Fruit fly (Drosophila melanogaster) whole organism, embryonic: ENCODE data around the gene Ndfip.

ENCODE experiments used
- ATbp ChIP-seq: fragments of 200-800 bp; sonication (Bioruptor generic); optimal IDR thresholded peaks from 2 replicates; lab custom pipeline; 2017; ENCODE audit warnings: missing biosample characterization, mild to moderate bottlenecking, missing genetic modification characterization, missing genetic modification reagents
- Blimp-1 ChIP-seq: fragments of 200-800 bp; sonication (Bioruptor generic); optimal IDR thresholded peaks from 3 replicates; lab custom pipeline; 2018; ENCODE audit warnings: missing biosample characterization, missing genetic modification characterization, mild to moderate bottlenecking, moderate library complexity, missing genetic modification reagents
- CG10209 ChIP-seq: fragments of 200-800 bp; sonication (Bioruptor generic); optimal IDR thresholded peaks from 3 replicates; lab custom pipeline; 2017; ENCODE audit warnings: missing biosample characterization, mild to moderate bottlenecking, missing genetic modification characterization, missing genetic modification reagents
- CG10543 ChIP-seq: fragments of 200-800 bp; sonication (Bioruptor generic); optimal IDR thresholded peaks from 3 replicates; lab custom pipeline; 2017; ENCODE audit warnings: missing biosample characterization, mild to moderate bottlenecking, missing genetic modification characterization, moderate library complexity
- CG11504 ChIP-seq: fragments of 200-800 bp; sonication (Bioruptor generic); optimal IDR thresholded peaks from 3 replicates; lab custom pipeline; 2019; ENCODE audit warnings: missing biosample characterization, mild to moderate bottlenecking, missing genetic modification characterization, moderate library complexity
- CG11560 ChIP-seq: fragments of 200-800 bp; sonication (Bioruptor generic); IDR thresholded peaks from 3 replicates; pipeline ENCODE4 v1.3.6; 2022; ENCODE audit warnings: missing biosample characterization, missing genetic modification characterization
- CG13894 ChIP-seq: fragments of 200-800 bp; sonication (Bioruptor generic); optimal IDR thresholded peaks from 3 replicates; lab custom pipeline; 2018; ENCODE audit warnings: missing biosample characterization, mild to moderate bottlenecking, missing genetic modification characterization, moderate library complexity
- CG15011 ChIP-seq: fragments of 200-800 bp; sonication (Bioruptor generic); optimal IDR thresholded peaks from 3 replicates; lab custom pipeline; 2018; ENCODE audit warnings: missing biosample characterization, mild to moderate bottlenecking, missing genetic modification characterization
- CG16813 ChIP-seq: fragments of 200-800 bp; sonication (Bioruptor generic); IDR thresholded peaks from 3 replicates; pipeline ENCODE4 v1.3.6; 2022; ENCODE audit warnings: missing biosample characterization, missing genetic modification characterization; ENCODE audit not compliant: partially characterized antibody
- CG17328 ChIP-seq: fragments of 200-800 bp; sonication (Bioruptor generic); IDR thresholded peaks from 2 replicates; pipeline ENCODE4 v1.3.6; 2022; ENCODE audit warnings: missing biosample characterization, missing genetic modification characterization
- CG17829 ChIP-seq: fragments of 200-800 bp; optimal IDR thresholded peaks from 2 replicates; lab custom pipeline; 2019; ENCODE audit warnings: missing biosample characterization, mild to moderate bottlenecking, missing genetic modification characterization, moderate library complexity
- CG3407 ChIP-seq: fragments of 200-800 bp; sonication (Bioruptor generic); optimal IDR thresholded peaks from 2 replicates; lab custom pipeline; 2018; ENCODE audit warnings: missing biosample characterization, mild to moderate bottlenecking, missing genetic modification characterization
- CG4404 ChIP-seq: fragments of 200-800 bp; sonication (Bioruptor generic); IDR thresholded peaks from 2 replicates; pipeline ENCODE4 v1.3.6; 2022; ENCODE audit warnings: missing biosample characterization, missing genetic modification characterization
- CG7928 ChIP-seq: fragments of 200-800 bp; sonication (Bioruptor generic); optimal IDR thresholded peaks from 2 replicates; lab custom pipeline; 2017; ENCODE audit warnings: missing biosample characterization, mild to moderate bottlenecking, missing genetic modification characterization
- CG8281 ChIP-seq: fragments of 200-800 bp; sonication (Bioruptor generic); optimal IDR thresholded peaks from 2 replicates; lab custom pipeline; 2018; ENCODE audit warnings: missing biosample characterization, mild to moderate bottlenecking, missing genetic modification characterization, moderate library complexity
- Deaf1 ChIP-seq: fragments of 200-800 bp; optimal IDR thresholded peaks from 3 replicates; lab custom pipeline; 2019; ENCODE audit warnings: missing biosample characterization, mild to moderate bottlenecking, missing genetic modification characterization, moderate library complexity
- Dip2 ChIP-seq: fragments of 200-800 bp; sonication (Bioruptor generic); IDR thresholded peaks from 2 replicates; pipeline ENCODE4 v1.3.6; 2022; ENCODE audit warnings: missing biosample characterization, missing genetic modification characterization
- H15 ChIP-seq: fragments of 200-800 bp; sonication (Bioruptor generic); IDR thresholded peaks from 3 replicates; pipeline ENCODE4 v1.3.6; 2022; ENCODE audit warnings: missing biosample characterization, missing genetic modification characterization
- Hand ChIP-seq: fragments of 200-800 bp; sonication (Bioruptor generic); optimal IDR thresholded peaks from 2 replicates; lab custom pipeline; 2017; ENCODE audit warnings: mild to moderate bottlenecking, missing biosample characterization, missing genetic modification reagents, missing genetic modification characterization
- Hr78 ChIP-seq, 2 experiments: fragments of 200-800 bp in 1 of 2; fragments of >200 bp in 1 of 2; sonication (Bioruptor generic) in 1 of 2; optimal IDR thresholded peaks; 2 replicates each; lab custom pipeline; 2017 to 2019; ENCODE audit warnings: missing biosample characterization in 2 of 2, missing genetic modification characterization in 2 of 2, mild to moderate bottlenecking in 1 of 2, moderate library complexity in 1 of 2
- Lim3 ChIP-seq: fragments of 200-800 bp; sonication (Bioruptor generic); IDR thresholded peaks from 2 replicates; pipeline ENCODE4 v1.3.6; 2022; ENCODE audit warnings: missing biosample characterization, missing genetic modification characterization
- Nf-YA ChIP-seq: fragments of 200-800 bp; sonication (Bioruptor generic); IDR thresholded peaks from 2 replicates; pipeline ENCODE4 v1.3.6; 2022; ENCODE audit warnings: missing biosample characterization, missing genetic modification characterization
- Opbp ChIP-seq: fragments of 200-800 bp; sonication (Bioruptor generic); IDR thresholded peaks from 3 replicates; pipeline ENCODE4 v1.3.6; 2022; ENCODE audit warnings: missing biosample characterization, missing genetic modification characterization; ENCODE audit not compliant: partially characterized antibody
- Ssrp ChIP-seq: fragments of 200-800 bp; sonication (Bioruptor generic); optimal IDR thresholded peaks from 2 replicates; lab custom pipeline; 2018; ENCODE audit warnings: missing biosample characterization, mild to moderate bottlenecking, missing genetic modification characterization, moderate library complexity
- ase ChIP-seq: fragments of 200-800 bp; sonication (Bioruptor generic); IDR thresholded peaks from 3 replicates; pipeline ENCODE4 v1.3.6; 2022; ENCODE audit warnings: missing biosample characterization, missing genetic modification characterization
- bcd ChIP-seq: fragments of 200-800 bp; sonication (Bioruptor generic); optimal IDR thresholded peaks from 2 replicates; lab custom pipeline; 2017; ENCODE audit warnings: missing biosample characterization, mild to moderate bottlenecking, missing genetic modification characterization
- bsh ChIP-seq, 2 experiments: fragments of 200-800 bp; sonication (Bioruptor generic); optimal IDR thresholded peaks; 2 replicates each; lab custom pipeline; 2017 to 2018; ENCODE audit warnings: mild to moderate bottlenecking in 2 of 2, missing biosample characterization in 2 of 2, missing genetic modification characterization in 2 of 2, moderate library complexity in 1 of 2
- chn ChIP-seq: fragments of 200-800 bp; sonication (Bioruptor generic); optimal IDR thresholded peaks from 2 replicates; lab custom pipeline; 2016; ENCODE audit warnings: missing biosample characterization, missing genetic modification characterization
- crc ChIP-seq: fragments of 200-800 bp; sonication (Bioruptor generic); optimal IDR thresholded peaks from 2 replicates; lab custom pipeline; 2016; ENCODE audit warnings: missing biosample characterization, missing genetic modification characterization
- disco-r ChIP-seq: fragments of 200-800 bp; sonication (Bioruptor generic); optimal IDR thresholded peaks from 2 replicates; lab custom pipeline; 2016; ENCODE audit warnings: missing biosample characterization, missing genetic modification characterization
- dmrt99B ChIP-seq: fragments of 200-800 bp; sonication (Bioruptor generic); optimal IDR thresholded peaks from 2 replicates; lab custom pipeline; 2018; ENCODE audit warnings: missing biosample characterization, mild to moderate bottlenecking, missing genetic modification characterization, moderate library complexity
- dysf ChIP-seq: fragments of 200-800 bp; sonication (Bioruptor generic); IDR thresholded peaks from 3 replicates; pipeline ENCODE4 v1.3.6; 2022; ENCODE audit warnings: missing biosample characterization, missing genetic modification characterization
- emc ChIP-seq: fragments of 200-800 bp; sonication (Bioruptor generic); optimal IDR thresholded peaks from 2 replicates; lab custom pipeline; 2016; ENCODE audit warnings: missing biosample characterization, missing genetic modification characterization
- ems ChIP-seq: fragments of 200-800 bp; sonication (Bioruptor generic); optimal IDR thresholded peaks from 3 replicates; lab custom pipeline; 2016; ENCODE audit warnings: missing biosample characterization, missing genetic modification characterization
- fd96Cb ChIP-seq: fragments of 200-800 bp; sonication (Bioruptor generic); optimal IDR thresholded peaks from 2 replicates; lab custom pipeline; 2018; ENCODE audit warnings: missing biosample characterization, mild to moderate bottlenecking, missing genetic modification characterization, moderate library complexity
- ftz-f1 ChIP-seq: fragments of 200-800 bp; sonication (Bioruptor generic); optimal IDR thresholded peaks from 2 replicates; lab custom pipeline; 2016; ENCODE audit warnings: missing biosample characterization, missing genetic modification characterization
- gcm ChIP-seq: fragments of 200-800 bp; sonication (Bioruptor generic); optimal IDR thresholded peaks from 2 replicates; lab custom pipeline; 2019; ENCODE audit warnings: missing biosample characterization, mild to moderate bottlenecking, missing genetic modification characterization, moderate library complexity
- gsb ChIP-seq: fragments of 200-800 bp; sonication (Bioruptor generic); IDR thresholded peaks from 2 replicates; pipeline ENCODE4 v1.3.6; 2022; ENCODE audit warnings: missing biosample characterization, missing genetic modification characterization
- her ChIP-seq: fragments of 200-800 bp; sonication (Bioruptor generic); optimal IDR thresholded peaks from 2 replicates; lab custom pipeline; 2016; ENCODE audit warnings: missing biosample characterization, missing genetic modification characterization
- hkb ChIP-seq, 2 experiments: fragments of 200-800 bp in 1 of 2; fragments of >200 bp in 1 of 2; sonication (Bioruptor generic) in 1 of 2; IDR thresholded peaks in 1 of 2; optimal IDR thresholded peaks in 1 of 2; 2 replicates each; pipeline versions ENCODE4 v1.3.6 to Lab custom; 2017 to 2022; ENCODE audit warnings: missing biosample characterization in 1 of 2, missing genetic modification characterization in 1 of 2
- lab ChIP-seq: fragments of 200-800 bp; sonication (Bioruptor generic); optimal IDR thresholded peaks from 3 replicates; lab custom pipeline; 2017; ENCODE audit warnings: missing biosample characterization, missing genetic modification characterization, mild to moderate bottlenecking, moderate library complexity, missing genetic modification reagents
- lov ChIP-seq, 2 experiments: fragments of 200-800 bp in 1 of 2; fragments of >200 bp in 1 of 2; sonication (Bioruptor generic) in 1 of 2; IDR thresholded peaks in 1 of 2; optimal IDR thresholded peaks in 1 of 2; 2 replicates in 1 of 2; 3 replicates in 1 of 2; pipeline versions ENCODE4 v1.3.6 to Lab custom; 2017 to 2022; ENCODE audit warnings: missing biosample characterization in 1 of 2, missing genetic modification characterization in 1 of 2
- pho ChIP-seq: fragments of 200-800 bp; sonication (Bioruptor generic); optimal IDR thresholded peaks from 2 replicates; lab custom pipeline; 2016; ENCODE audit warnings: missing biosample characterization, missing genetic modification characterization
- seq ChIP-seq: fragments of 200-800 bp; sonication (Bioruptor generic); IDR thresholded peaks from 2 replicates; pipeline ENCODE4 v1.3.6; 2022; ENCODE audit warnings: missing biosample characterization, missing genetic modification characterization
- sna ChIP-seq: fragments of 200-800 bp; sonication (Bioruptor generic); IDR thresholded peaks from 2 replicates; pipeline ENCODE4 v1.3.6; 2022; ENCODE audit warnings: missing biosample characterization, missing genetic modification characterization; ENCODE audit not compliant: partially characterized antibody
- vfl ChIP-seq: fragments of 200-800 bp; sonication (Bioruptor generic); optimal IDR thresholded peaks from 2 replicates; lab custom pipeline; 2016; ENCODE audit warnings: missing biosample characterization, missing genetic modification characterization

Ndfip gene

dm6 chr3L:17658423-17659267 is 4.6 kb upstream of the Ndfip start (continued):
- peak; percentile 80 for TF ChIP-seq CG10543 (GFP tag; lab: Kevin White, UChicago)
- TF ChIP-seq CG11504 (tag; lab: Kevin White, UChicago), result peak; percentile 77
- TF ChIP-seq CG15011, result peak; percentile 77
- TF ChIP-seq CG17829 (tag; lab: Kevin White, UChicago), result peak; percentile 76
- TF ChIP-seq her, result peak; percentile 93
- peak; percentile 75 for TF ChIP-seq disco-r (GFP tag; lab: Kevin White, UChicago)
- TF ChIP-seq lov (optimal IDR thresholded peaks at IDR 0.05; lab: Kevin White, UChicago), result no peak
- TF ChIP-seq lov (GFP tag; IDR thresholded peaks at IDR 0.05; lab: Robert Waterston, UW), result peak; percentile 87
- peak; percentile 74 for TF ChIP-seq ftz-f1 (GFP tag; lab: Kevin White, UChicago)
- TF ChIP-seq Blimp-1, result peak; percentile 81
- peak; percentile 93 for TF ChIP-seq CG17328 (GFP tag; lab: Robert Waterston, UW)
- TF ChIP-seq CG11560, result peak; percentile 82
- no peak for TF ChIP-seq hkb (optimal IDR thresholded peaks at IDR 0.05; lab: Kevin White, UChicago)
- peak; percentile 91 for TF ChIP-seq hkb (GFP tag; IDR thresholded peaks at IDR 0.05; lab: Robert Waterston, UW)
- peak; percentile 32; the same call in 1 of the 2 replicates for TF ChIP-seq Dip2
- TF ChIP-seq sna (GFP tag; lab: Robert Waterston, UW), result no peak
- peak; percentile 89 for TF ChIP-seq seq (GFP tag; lab: Robert Waterston, UW)
- TF ChIP-seq dmrt99B (tag; lab: Kevin White, UChicago), result peak; percentile 86
- peak; percentile 88 for TF ChIP-seq crc (GFP tag; lab: Kevin White, UChicago)
- TF ChIP-seq ems (GFP tag; lab: Kevin White, UChicago), result peak; percentile 89
- TF ChIP-seq Nf-YA (GFP tag; lab: Robert Waterston, UW), result peak; percentile 76
- TF ChIP-seq ATbp (GFP tag; lab: Kevin White, UChicago), result peak; percentile 88
- peak; percentile 89 for TF ChIP-seq ase (GFP tag; lab: Robert Waterston, UW)
- no peak for TF ChIP-seq Opbp (GFP tag; lab: Robert Waterston, UW)
- peak; percentile 92 for TF ChIP-seq pho (GFP tag; lab: Kevin White, UChicago)
- TF ChIP-seq Hr78 (GFP tag; optimal IDR thresholded peaks at IDR 0.05; lab: Kevin White, UChicago), result peak in 1 of 2 experiments; percentile 55
- TF ChIP-seq lab, result peak; percentile 96
- peak; percentile 69 for TF ChIP-seq Hand
- TF ChIP-seq H15, result peak; percentile 91
- peak in 1 of 2 experiments; percentile 91 for TF ChIP-seq bsh (GFP tag; optimal IDR thresholded peaks at IDR 0.05; lab: Kevin White, UChicago)
- TF ChIP-seq gcm (GFP tag; lab: Kevin White, UChicago), result peak; percentile 60
- TF ChIP-seq Deaf1, result peak; percentile 77
- TF ChIP-seq CG7928 (GFP tag; lab: Kevin White, UChicago), result peak; percentile 70
- TF ChIP-seq CG10209 (GFP tag; lab: Kevin White, UChicago), result peak; percentile 84
- TF ChIP-seq fd96Cb (tag; lab: Kevin White, UChicago), result peak; percentile 81
- TF ChIP-seq chn (GFP tag; lab: Kevin White, UChicago), result peak; percentile 88
- peak; percentile 89 for TF ChIP-seq emc (GFP tag; lab: Kevin White, UChicago)
- peak; percentile 89 for TF ChIP-seq gsb (GFP tag; lab: Robert Waterston, UW)
- peak; percentile 93 for TF ChIP-seq dysf (GFP tag; lab: Robert Waterston, UW)
- peak; percentile 36 for TF ChIP-seq CG8281
- no peak for TF ChIP-seq CG16813 (GFP tag; lab: Robert Waterston, UW)
- peak; percentile 89 for TF ChIP-seq vfl (GFP tag; lab: Kevin White, UChicago)
- peak; percentile 87 for TF ChIP-seq bcd (GFP tag; lab: Kevin White, UChicago)
- peak; percentile 74; the same call in 1 of the 2 replicates for TF ChIP-seq Lim3 (GFP tag; lab: Robert Waterston, UW)
- TF ChIP-seq CG3407 (GFP tag; lab: Kevin White, UChicago), result peak; percentile 67
- peak; percentile 73 for TF ChIP-seq Ssrp (tag; lab: Kevin White, UChicago)
- TF ChIP-seq CG13894 (tag; lab: Kevin White, UChicago), result peak; percentile 86
- TF ChIP-seq CG4404 (GFP tag; lab: Robert Waterston, UW), result peak; percentile 76
